Worm (Caenorhabditis elegans): ENCODE measurements around the gene F52H3.6.
A peak's percentile ranks its signal among the peaks of the same experiment; 100 is the strongest.

Gene F52H3.6

ce11 chrII:10060508-10060907, 32.3 kb upstream of the F52H3.6 start, which contains the start of gene stg-1:
Gene stg-1 (minus strand): TSS chrII:10060660.
- no peak for TF ChIP-seq unc-86 (tag; optimal IDR thresholded peaks at IDR 0.05)
- peak; percentile 85 for TF ChIP-seq unc-42 (tag; optimal IDR thresholded peaks at IDR 0.05)

- no peak for TF ChIP-seq ama-1 (optimal IDR thresholded peaks at IDR 0.05)
- TF ChIP-seq unc-3 (GFP tag; conservative IDR thresholded peaks at IDR 0.05): no peak
- TF ChIP-seq unc-3 (tag; optimal IDR thresholded peaks at IDR 0.05): no peak
- TF ChIP-seq ref-2 (tag; optimal IDR thresholded peaks at IDR 0.05): no peak
- TF ChIP-seq ztf-16 (tag; optimal IDR thresholded peaks at IDR 0.05): no peak
- TF ChIP-seq elt-4 (tag; optimal IDR thresholded peaks at IDR 0.05): no peak
- no peak for TF ChIP-seq rnt-1 (tag; optimal IDR thresholded peaks at IDR 0.05)
- TF ChIP-seq ttx-3 (tag; optimal IDR thresholded peaks at IDR 0.05): no peak
- TF ChIP-seq ceh-14 (tag; optimal IDR thresholded peaks at IDR 0.05): no peak
- no peak for TF ChIP-seq ceh-48 (tag; optimal IDR thresholded peaks at IDR 0.05)
- no peak for TF ChIP-seq dmd-4 (tag; optimal IDR thresholded peaks at IDR 0.05; ENCODE audit: borderline replicate concordance)
- no peak for TF ChIP-seq K09A11.1 (tag; optimal IDR thresholded peaks at IDR 0.05; ENCODE audit: insufficient read depth)
- no peak for TF ChIP-seq fax-1 (tag; optimal IDR thresholded peaks at IDR 0.05)
- no peak for TF ChIP-seq pha-4 (tag; optimal IDR thresholded peaks at IDR 0.05)
- no peak for TF ChIP-seq ceh-19 (GFP tag; optimal IDR thresholded peaks at IDR 0.05)
- TF ChIP-seq ahr-1 (tag; optimal IDR thresholded peaks at IDR 0.05): no peak
- TF ChIP-seq sdc-2 (tag; optimal IDR thresholded peaks at IDR 0.05): no peak
- no peak for TF ChIP-seq ceh-6 (GFP tag; optimal IDR thresholded peaks at IDR 0.05)
- TF ChIP-seq ceh-30 (tag; optimal IDR thresholded peaks at IDR 0.05): no peak
- TF ChIP-seq ets-4 (tag; optimal IDR thresholded peaks at IDR 0.05): no peak
- no peak for TF ChIP-seq tbx-7 (tag; optimal IDR thresholded peaks at IDR 0.05)
These were observed 28.4 kb upstream of the F52H3.6 start, which contains the start of gene C18D1.2 for ce11 chrII:10056545-10057038. Gene C18D1.2 (plus strand): TSS chrII:10056988.

DNA sequence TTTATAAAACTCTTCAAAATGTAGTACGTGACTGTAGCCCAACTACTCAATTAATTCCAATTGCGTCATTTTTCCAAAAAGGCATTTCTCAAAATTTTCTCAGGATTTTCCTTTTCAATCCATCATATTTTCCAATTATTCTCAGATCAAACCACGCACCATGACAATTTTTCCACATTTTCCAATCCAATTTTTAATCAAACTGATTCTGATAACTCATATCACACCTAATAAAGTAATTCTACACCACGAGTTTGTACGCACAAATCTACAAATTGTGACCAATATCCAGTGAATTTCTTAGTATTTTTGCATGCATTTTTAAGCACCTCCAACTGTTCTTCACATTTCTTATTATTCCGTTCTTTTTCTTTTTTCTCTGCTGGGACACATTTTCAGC, 23.3 kb upstream of the F52H3.6 start:
- TF ChIP-seq ceh-31 (tag; optimal IDR thresholded peaks at IDR 0.05): no peak
- no peak for TF ChIP-seq nfya-1 (tag; optimal IDR thresholded peaks at IDR 0.05)
- TF ChIP-seq ceh-18 (tag; optimal IDR thresholded peaks at IDR 0.05): no peak
- TF ChIP-seq syd-9 (tag; optimal IDR thresholded peaks at IDR 0.05): no peak
- TF ChIP-seq nhr-232 (tag; optimal IDR thresholded peaks at IDR 0.05): no peak
- TF ChIP-seq ceh-24 (tag; optimal IDR thresholded peaks at IDR 0.05): no peak
- TF ChIP-seq hlh-8 (tag; optimal IDR thresholded peaks at IDR 0.05): no peak
- TF ChIP-seq sdc-2 (tag; optimal IDR thresholded peaks at IDR 0.05): no peak
- TF ChIP-seq ahr-1 (tag; optimal IDR thresholded peaks at IDR 0.05): no peak
- no peak for TF ChIP-seq K02D7.2 (tag; optimal IDR thresholded peaks at IDR 0.05)
- no peak for TF ChIP-seq ceh-22 (tag; optimal IDR thresholded peaks at IDR 0.05)
- TF ChIP-seq ztf-16 (tag; optimal IDR thresholded peaks at IDR 0.05): no peak
- no peak for TF ChIP-seq fkh-6 (tag; optimal IDR thresholded peaks at IDR 0.05)
- TF ChIP-seq pat-9 (tag; optimal IDR thresholded peaks at IDR 0.05): no peak
- no peak for TF ChIP-seq C38D4.7 (GFP tag; optimal IDR thresholded peaks at IDR 0.05)

- TF ChIP-seq ceh-34 (tag; optimal IDR thresholded peaks at IDR 0.05): no peak
- no peak for TF ChIP-seq ceh-22 (tag; optimal IDR thresholded peaks at IDR 0.05)
- no peak for TF ChIP-seq pha-4 (tag; optimal IDR thresholded peaks at IDR 0.05)
- TF ChIP-seq che-1 (tag; optimal IDR thresholded peaks at IDR 0.05): no peak
- no peak for TF ChIP-seq madf-2 (tag; optimal IDR thresholded peaks at IDR 0.05)
- no peak for TF ChIP-seq pax-1 (tag; optimal IDR thresholded peaks at IDR 0.05)
- no peak for TF ChIP-seq hlh-13 (GFP tag; optimal IDR thresholded peaks at IDR 0.05)
- TF ChIP-seq ztf-16 (tag; optimal IDR thresholded peaks at IDR 0.05): no peak
- TF ChIP-seq Y22D7AL.16 (tag; optimal IDR thresholded peaks at IDR 0.05): no peak
- no peak for TF ChIP-seq F13H6.1 (tag; optimal IDR thresholded peaks at IDR 0.05)
- TF ChIP-seq ceh-6 (GFP tag; optimal IDR thresholded peaks at IDR 0.05): no peak
- TF ChIP-seq hlh-15 (tag; optimal IDR thresholded peaks at IDR 0.05): no peak
- TF ChIP-seq ets-4 (tag; optimal IDR thresholded peaks at IDR 0.05): no peak
- no peak for TF ChIP-seq ceh-18 (tag; optimal IDR thresholded peaks at IDR 0.05)
- no peak for TF ChIP-seq lim-6 (tag; optimal IDR thresholded peaks at IDR 0.05)
- TF ChIP-seq pros-1 (tag; optimal IDR thresholded peaks at IDR 0.05): no peak
- TF ChIP-seq pat-9 (tag; optimal IDR thresholded peaks at IDR 0.05): no peak
- TF ChIP-seq fax-1 (tag; optimal IDR thresholded peaks at IDR 0.05): no peak
- TF ChIP-seq pha-2 (tag; optimal IDR thresholded peaks at IDR 0.05): no peak
- no peak for TF ChIP-seq zip-5 (tag; optimal IDR thresholded peaks at IDR 0.05)
These were observed 20.3 kb upstream of the F52H3.6 start, which contains the start of gene flp-4 for ce11 chrII:10048568-10048967. Gene flp-4 (plus strand): TSS chrII:10048868.

Measured in whole organism, late embryonic.